Worm (Caenorhabditis elegans): Measurements from ENCODE around the gene mrp-8.

DNA sequence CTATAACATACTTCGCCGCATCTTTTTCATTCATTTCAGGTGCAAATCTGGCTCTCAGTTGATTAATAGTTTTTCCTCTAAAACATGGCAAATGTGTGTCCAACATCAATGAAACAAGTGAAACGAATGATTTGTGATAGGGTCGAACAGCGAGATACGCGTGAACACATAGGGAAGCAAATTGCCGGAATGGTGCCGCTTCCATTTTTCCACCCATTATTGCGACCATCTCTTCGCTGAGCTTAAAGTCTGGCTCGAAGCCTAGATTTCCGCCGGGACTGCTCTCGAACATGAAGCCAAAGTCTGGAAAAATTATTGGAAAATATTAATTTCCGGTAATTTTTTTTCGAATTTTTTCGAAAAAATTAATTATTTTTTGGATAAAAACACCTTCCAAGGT lies 49.6 kb downstream of the mrp-8 start:
- TF ChIP-seq ztf-6 (GFP tag; IDR thresholded peaks at IDR 0.05) (no peak), T26A5.8 (tag; optimal IDR thresholded peaks at IDR 0.05) (no peak), ccch-3 (GFP tag; optimal IDR thresholded peaks at IDR 0.05) (no peak), ceh-100 (GFP tag; IDR thresholded peaks at IDR 0.05) (no peak), dpff-1 (tag; optimal IDR thresholded peaks at IDR 0.05) (no peak), F57A8.1 (GFP tag; optimal IDR thresholded peaks at IDR 0.05) (no peak), ama-1 (optimal IDR thresholded peaks at IDR 0.05) (no peak), ama-1 (GFP tag; optimal IDR thresholded peaks at IDR 0.05) (no peak), athp-1 (tag; optimal IDR thresholded peaks at IDR 0.05) (no peak), dpl-1 (GFP tag; optimal IDR thresholded peaks at IDR 0.05) (no peak), ceh-27 (GFP tag; optimal IDR thresholded peaks at IDR 0.05) (no peak), pha-4 (tag; optimal IDR thresholded peaks at IDR 0.05) (no peak), snpc-4 (GFP tag; optimal IDR thresholded peaks at IDR 0.05) (no peak), snpc-4 (tag; optimal IDR thresholded peaks at IDR 0.05) (no peak)

Measured in whole organism, young adult.